Fruit fly (Drosophila melanogaster) whole organism, embryonic: ENCODE results near the gene CG44040.
A peak's percentile ranks its signal among the peaks of the same experiment; 100 is the strongest.

Experiments
- ATbp ChIP-seq: fragments of 200-800 bp; sonication (Bioruptor generic); optimal IDR thresholded peaks from 2 replicates; lab custom pipeline; 2017; ENCODE audit warnings: missing biosample characterization, mild to moderate bottlenecking, missing genetic modification characterization, missing genetic modification reagents
- Atf-2 ChIP-seq: fragments of 200-800 bp; sonication (Bioruptor generic); optimal IDR thresholded peaks from 2 replicates; lab custom pipeline; 2016; ENCODE audit warnings: missing biosample characterization, missing genetic modification characterization
- CG11560 ChIP-seq: fragments of 200-800 bp; sonication (Bioruptor generic); IDR thresholded peaks from 3 replicates; pipeline ENCODE4 v1.3.6; 2022; ENCODE audit warnings: missing biosample characterization, missing genetic modification characterization
- CG12071 ChIP-seq: fragments of 200-800 bp; sonication (Bioruptor generic); optimal IDR thresholded peaks from 3 replicates; lab custom pipeline; 2018; ENCODE audit warnings: missing biosample characterization, mild to moderate bottlenecking, missing genetic modification characterization
- CG1233 ChIP-seq: fragments of 200-800 bp; sonication (Bioruptor generic); optimal IDR thresholded peaks from 4 replicates; lab custom pipeline; 2018; ENCODE audit warnings: missing biosample characterization, mild to moderate bottlenecking, missing genetic modification characterization
- CG13296 ChIP-seq: fragments of 200-800 bp; sonication (Bioruptor generic); optimal IDR thresholded peaks from 3 replicates; lab custom pipeline; 2018; ENCODE audit warnings: missing biosample characterization, mild to moderate bottlenecking, missing genetic modification characterization
- CG15011 ChIP-seq: fragments of 200-800 bp; sonication (Bioruptor generic); optimal IDR thresholded peaks from 3 replicates; lab custom pipeline; 2018; ENCODE audit warnings: missing biosample characterization, mild to moderate bottlenecking, missing genetic modification characterization
- CG15073 ChIP-seq: fragments of 200-800 bp; sonication (Bioruptor generic); optimal IDR thresholded peaks from 2 replicates; lab custom pipeline; 2016; ENCODE audit warnings: missing biosample characterization, missing genetic modification characterization
- CG17328 ChIP-seq: fragments of 200-800 bp; sonication (Bioruptor generic); IDR thresholded peaks from 2 replicates; pipeline ENCODE4 v1.3.6; 2022; ENCODE audit warnings: missing biosample characterization, missing genetic modification characterization
- CG17361 ChIP-seq: fragments of 200-800 bp; sonication (Bioruptor generic); IDR thresholded peaks from 3 replicates; pipeline ENCODE4 v1.3.6; 2022; ENCODE audit warnings: missing biosample characterization, missing genetic modification characterization
- CG17385 ChIP-seq: fragments of 200-800 bp; sonication (Bioruptor generic); optimal IDR thresholded peaks from 3 replicates; lab custom pipeline; 2018; ENCODE audit warnings: missing biosample characterization, mild to moderate bottlenecking, missing genetic modification characterization
- CG18476 ChIP-seq: fragments of 200-800 bp; sonication (Bioruptor generic); optimal IDR thresholded peaks from 2 replicates; lab custom pipeline; 2016; ENCODE audit warnings: missing biosample characterization, mild to moderate bottlenecking, missing genetic modification characterization
- CG18599 ChIP-seq: fragments of 200-800 bp; sonication (Bioruptor generic); optimal IDR thresholded peaks from 3 replicates; lab custom pipeline; 2017; ENCODE audit warnings: missing biosample characterization, missing genetic modification characterization, mild to moderate bottlenecking, moderate library complexity, missing genetic modification reagents
- CG2202 ChIP-seq: fragments of 200-800 bp; sonication (Bioruptor generic); optimal IDR thresholded peaks from 2 replicates; lab custom pipeline; 2018; ENCODE audit warnings: missing biosample characterization, mild to moderate bottlenecking, missing genetic modification characterization
- CG4854 ChIP-seq: fragments of 200-800 bp; sonication (Bioruptor generic); optimal IDR thresholded peaks from 2 replicates; lab custom pipeline; 2016; ENCODE audit warnings: missing biosample characterization, missing genetic modification characterization, inconsistent platforms
- CG5953 ChIP-seq: fragments of 200-800 bp; sonication (Bioruptor generic); IDR thresholded peaks from 2 replicates; pipeline ENCODE4 v1.3.6; 2022; ENCODE audit warnings: missing biosample characterization, missing genetic modification characterization
- CG6254 ChIP-seq: fragments of 200-800 bp; sonication (Bioruptor generic); optimal IDR thresholded peaks from 3 replicates; lab custom pipeline; 2017; ENCODE audit warnings: mild to moderate bottlenecking, missing biosample characterization, missing genetic modification reagents, missing genetic modification characterization
- CG6689 ChIP-seq: fragments of 200-800 bp; sonication (Bioruptor generic); IDR thresholded peaks from 2 replicates; pipeline ENCODE4 v1.3.6; 2022; ENCODE audit warnings: missing biosample characterization, missing genetic modification characterization
- CG7372 ChIP-seq: fragments of 200-800 bp; sonication (Bioruptor generic); IDR thresholded peaks from 2 replicates; pipeline ENCODE4 v1.3.6; 2022; ENCODE audit warnings: missing biosample characterization, missing genetic modification characterization
- CG7963 ChIP-seq: fragments of 200-800 bp; sonication (Bioruptor generic); IDR thresholded peaks from 3 replicates; pipeline ENCODE4 v1.3.6; 2022; ENCODE audit warnings: missing biosample characterization, missing genetic modification characterization; ENCODE audit not compliant: partially characterized antibody
- CrebB ChIP-seq: fragments of 200-800 bp; sonication (Bioruptor generic); optimal IDR thresholded peaks from 3 replicates; lab custom pipeline; 2018; ENCODE audit warnings: missing biosample characterization, mild to moderate bottlenecking, missing genetic modification characterization
- Dad ChIP-seq: fragments of 200-800 bp; sonication (Bioruptor generic); optimal IDR thresholded peaks from 3 replicates; lab custom pipeline; 2016; ENCODE audit warnings: missing biosample characterization, missing genetic modification characterization
- E2f2 ChIP-seq: fragments of 200-800 bp; sonication (Bioruptor generic); IDR thresholded peaks from 2 replicates; pipeline ENCODE4 v1.3.6; 2022; ENCODE audit warnings: missing biosample characterization, missing genetic modification characterization
- Hr3 ChIP-seq: fragments of 200-800 bp; sonication (Bioruptor generic); optimal IDR thresholded peaks from 3 replicates; lab custom pipeline; 2016; ENCODE audit warnings: missing biosample characterization, missing genetic modification characterization
- Hr51 ChIP-seq, 2 experiments: fragments of 200-800 bp; sonication (Bioruptor generic); optimal IDR thresholded peaks; 2 replicates in 1 of 2; 3 replicates in 1 of 2; lab custom pipeline; 2016 to 2018; ENCODE audit warnings: missing biosample characterization in 2 of 2, missing genetic modification characterization in 2 of 2, mild to moderate bottlenecking in 1 of 2, moderate library complexity in 1 of 2
- NK7.1 ChIP-seq: fragments of 200-800 bp; sonication (Bioruptor generic); optimal IDR thresholded peaks from 3 replicates; lab custom pipeline; 2016; ENCODE audit warnings: missing biosample characterization, missing genetic modification characterization
- Pdp1 ChIP-seq, 2 experiments: fragments of 200-800 bp; sonication (Bioruptor generic); optimal IDR thresholded peaks; 3 replicates each; lab custom pipeline; 2016; ENCODE audit warnings: missing biosample characterization in 2 of 2, missing genetic modification characterization in 2 of 2, mild to moderate bottlenecking in 1 of 2, moderate library complexity in 1 of 2
- Scr ChIP-seq: fragments of 200-800 bp; sonication (Bioruptor generic); IDR thresholded peaks from 2 replicates; pipeline ENCODE4 v1.3.6; 2022; ENCODE audit warnings: missing biosample characterization, missing genetic modification characterization; ENCODE audit not compliant: partially characterized antibody
- Xrp1 ChIP-seq: fragments of 200-800 bp; sonication (Bioruptor generic); IDR thresholded peaks from 2 replicates; pipeline ENCODE4 v1.3.6; 2022; ENCODE audit warnings: missing biosample characterization, missing genetic modification characterization
- bcd ChIP-seq: fragments of 200-800 bp; sonication (Bioruptor generic); optimal IDR thresholded peaks from 2 replicates; lab custom pipeline; 2017; ENCODE audit warnings: missing biosample characterization, mild to moderate bottlenecking, missing genetic modification characterization
- btn ChIP-seq: fragments of 200-800 bp; sonication (Bioruptor generic); optimal IDR thresholded peaks from 2 replicates; lab custom pipeline; 2016; ENCODE audit warnings: missing biosample characterization, missing genetic modification characterization
- cas ChIP-seq: fragments of 200-800 bp; sonication (Bioruptor generic); IDR thresholded peaks from 2 replicates; pipeline ENCODE4 v1.3.6; 2022; ENCODE audit warnings: missing biosample characterization, missing genetic modification characterization
- cato ChIP-seq: fragments of 200-800 bp; sonication (Bioruptor generic); optimal IDR thresholded peaks from 2 replicates; lab custom pipeline; 2016; ENCODE audit warnings: missing biosample characterization, missing genetic modification characterization, borderline replicate concordance
- dpn ChIP-seq, 2 experiments: fragments of 200-800 bp; sonication (Bioruptor generic); optimal IDR thresholded peaks; 3 replicates each; lab custom pipeline; 2016; ENCODE audit warnings: missing biosample characterization in 2 of 2, missing genetic modification characterization in 2 of 2
- dysf ChIP-seq: fragments of 200-800 bp; sonication (Bioruptor generic); IDR thresholded peaks from 3 replicates; pipeline ENCODE4 v1.3.6; 2022; ENCODE audit warnings: missing biosample characterization, missing genetic modification characterization
- hb ChIP-seq: fragments of 200-800 bp; sonication (Bioruptor generic); IDR thresholded peaks from 3 replicates; pipeline ENCODE4 v1.3.6; 2022; ENCODE audit warnings: missing biosample characterization, missing genetic modification characterization; ENCODE audit not compliant: partially characterized antibody
- lmd ChIP-seq: fragments of 200-800 bp; sonication (Bioruptor generic); IDR thresholded peaks from 2 replicates; pipeline ENCODE4 v1.3.6; 2022; ENCODE audit warnings: missing biosample characterization, missing genetic modification characterization
- nau ChIP-seq: fragments of 200-800 bp; sonication (Bioruptor generic); optimal IDR thresholded peaks from 3 replicates; lab custom pipeline; 2017; ENCODE audit warnings: missing biosample characterization, mild to moderate bottlenecking, missing genetic modification characterization, missing genetic modification reagents
- nerfin-1 ChIP-seq: fragments of 200-800 bp; sonication (Bioruptor generic); optimal IDR thresholded peaks from 3 replicates; lab custom pipeline; 2019; ENCODE audit warnings: missing biosample characterization, mild to moderate bottlenecking, missing genetic modification characterization, moderate library complexity
- onecut ChIP-seq: fragments of 200-800 bp; sonication (Bioruptor generic); IDR thresholded peaks from 2 replicates; pipeline ENCODE4 v1.3.6; 2022; ENCODE audit warnings: missing biosample characterization, missing genetic modification characterization
- phol ChIP-seq: fragments of 200-800 bp; sonication (Bioruptor generic); optimal IDR thresholded peaks from 3 replicates; lab custom pipeline; 2018; ENCODE audit warnings: missing biosample characterization, mild to moderate bottlenecking, missing genetic modification characterization, moderate library complexity
- pum ChIP-seq: fragments of 200-800 bp; sonication (Bioruptor generic); optimal IDR thresholded peaks from 2 replicates; lab custom pipeline; 2016; ENCODE audit warnings: missing biosample characterization, missing genetic modification characterization
- salm ChIP-seq: fragments of 200-800 bp; sonication (Bioruptor generic); optimal IDR thresholded peaks from 2 replicates; lab custom pipeline; 2018; ENCODE audit warnings: missing biosample characterization, mild to moderate bottlenecking, missing genetic modification characterization
- sens-2 ChIP-seq: fragments of 200-800 bp; sonication (Bioruptor generic); IDR thresholded peaks from 2 replicates; pipeline ENCODE4 v1.3.6; 2022; ENCODE audit warnings: missing biosample characterization, missing genetic modification characterization
- sima ChIP-seq: fragments of 200-800 bp; sonication (Bioruptor generic); optimal IDR thresholded peaks from 2 replicates; lab custom pipeline; 2016; ENCODE audit warnings: missing biosample characterization, missing genetic modification characterization
- slp2 ChIP-seq: fragments of 200-800 bp; sonication (Bioruptor generic); optimal IDR thresholded peaks from 2 replicates; lab custom pipeline; 2016; ENCODE audit warnings: missing biosample characterization, missing genetic modification characterization
- sna ChIP-seq: fragments of 200-800 bp; sonication (Bioruptor generic); IDR thresholded peaks from 2 replicates; pipeline ENCODE4 v1.3.6; 2022; ENCODE audit warnings: missing biosample characterization, missing genetic modification characterization; ENCODE audit not compliant: partially characterized antibody
- ssp ChIP-seq: fragments of 200-800 bp; sonication (Bioruptor generic); IDR thresholded peaks from 2 replicates; pipeline ENCODE4 v1.3.6; 2022; ENCODE audit warnings: missing biosample characterization, missing genetic modification characterization
- yki ChIP-seq: fragments of >200 bp; optimal IDR thresholded peaks from 3 replicates; lab custom pipeline; 2018

The CG44040 gene

dm6 chr3R:15356645-15357431 is 36.7 kb downstream of the CG44040 start, which contains the start of the genes Atg4b and Hibch (continued):
- TF ChIP-seq CG2202 (tag; lab: Kevin White, UChicago) (peak; percentile 48), cas (GFP tag; lab: Robert Waterston, UW) (peak; percentile 69; the same call in 1 of the 2 replicates), sna (GFP tag; lab: Robert Waterston, UW) (no peak), Scr (GFP tag; lab: Robert Waterston, UW) (peak; percentile 22; the same call in 1 of the 2 replicates), CG6689 (GFP tag; lab: Robert Waterston, UW) (peak; percentile 94), sens-2 (GFP tag; lab: Robert Waterston, UW) (0 out of 2 replicates have a peak, but pooled peaks have one; percentile 26), CG11560 (tag; lab: Robert Waterston, UW) (peak; percentile 49; the same call in 2 of the 3 replicates), Xrp1 (GFP tag; lab: Robert Waterston, UW) (peak; percentile 86), lmd (GFP tag; lab: Robert Waterston, UW) (peak; percentile 82), CG18476 (GFP tag; lab: Kevin White, UChicago) (peak; percentile 64), dysf (GFP tag; lab: Robert Waterston, UW) (peak; percentile 85), nerfin-1 (tag; lab: Kevin White, UChicago) (peak; percentile 79), ssp (GFP tag; lab: Robert Waterston, UW) (peak; percentile 75), CG17385 (GFP tag; lab: Kevin White, UChicago) (peak; percentile 64), onecut (peak; percentile 49), dpn (GFP tag; optimal IDR thresholded peaks at IDR 0.05; lab: Kevin White, UChicago) (peak in 1 of 2 experiments; percentile 75), yki (lab: Kevin White, UChicago) (no peak), CG18599 (peak; percentile 91), ATbp (peak; percentile 59), cato (peak; percentile 58), CG15073 (GFP tag; lab: Kevin White, UChicago) (no peak), CG7963 (GFP tag; lab: Robert Waterston, UW) (no peak), CG6254 (GFP tag; lab: Kevin White, UChicago) (peak; percentile 70), Hr51 (GFP tag; optimal IDR thresholded peaks at IDR 0.05; lab: Kevin White, UChicago) (peak; percentile 24 to 78), CG13296 (GFP tag; lab: Kevin White, UChicago) (peak; percentile 86), Hr3 (GFP tag; lab: Kevin White, UChicago) (peak; percentile 84), CG7372 (GFP tag; lab: Robert Waterston, UW) (peak; percentile 84), CG1233 (peak; percentile 80), CG15011 (GFP tag; lab: Kevin White, UChicago) (no peak), Dad (GFP tag; lab: Kevin White, UChicago) (no peak), CG17361 (GFP tag; lab: Robert Waterston, UW) (peak; percentile 95), hb (GFP tag; lab: Robert Waterston, UW) (no peak), Pdp1 (GFP tag; optimal IDR thresholded peaks at IDR 0.05; lab: Kevin White, UChicago) (peak; percentile 49 to 100), phol (peak; percentile 85), Atf-2 (GFP tag; lab: Kevin White, UChicago) (no peak), sima (GFP tag; lab: Kevin White, UChicago) (no peak), CG17328 (GFP tag; lab: Robert Waterston, UW) (no peak; the same call in 1 of the 2 replicates), salm (tag; lab: Kevin White, UChicago) (peak; percentile 64), CG12071 (no peak), NK7.1 (GFP tag; lab: Kevin White, UChicago) (no peak), btn (GFP tag; lab: Kevin White, UChicago) (no peak), slp2 (GFP tag; lab: Kevin White, UChicago) (no peak), bcd (GFP tag; lab: Kevin White, UChicago) (peak; percentile 86), nau (GFP tag; lab: Kevin White, UChicago) (no peak), CG5953 (GFP tag; lab: Robert Waterston, UW) (peak; percentile 56; the same call in 1 of the 2 replicates), CG4854 (peak; percentile 16), CrebB (tag; lab: Kevin White, UChicago) (peak; percentile 35), pum (GFP tag; lab: Kevin White, UChicago) (peak; percentile 9), E2f2 (GFP tag; lab: Robert Waterston, UW) (peak; percentile 60)
